Fruit fly (Drosophila melanogaster) whole organism, embryonic: ENCODE data around the gene CG31102.

Experiments
- Abd-B ChIP-seq: fragments of 200-800 bp; sonication (Bioruptor generic); optimal IDR thresholded peaks from 2 replicates; lab custom pipeline; 2018; ENCODE audit warnings: missing biosample characterization, mild to moderate bottlenecking, missing genetic modification characterization, moderate library complexity
- CG6813 ChIP-seq: fragments of 200-800 bp; sonication (Bioruptor generic); optimal IDR thresholded peaks from 2 replicates; lab custom pipeline; 2017; ENCODE audit warnings: missing biosample characterization, missing genetic modification characterization, mild to moderate bottlenecking, moderate library complexity, missing genetic modification reagents
- CG8944 ChIP-seq: fragments of 200-800 bp; sonication (Bioruptor generic); optimal IDR thresholded peaks from 3 replicates; lab custom pipeline; 2016; ENCODE audit warnings: missing biosample characterization, missing genetic modification characterization
- Deaf1 ChIP-seq: fragments of 200-800 bp; optimal IDR thresholded peaks from 3 replicates; lab custom pipeline; 2019; ENCODE audit warnings: missing biosample characterization, mild to moderate bottlenecking, missing genetic modification characterization, moderate library complexity
- HLH54F ChIP-seq: fragments of 200-800 bp; sonication (Bioruptor generic); optimal IDR thresholded peaks from 3 replicates; lab custom pipeline; 2016; ENCODE audit warnings: missing biosample characterization, missing genetic modification characterization
- Ptx1 ChIP-seq: fragments of 200-800 bp; sonication (Bioruptor generic); IDR thresholded peaks from 2 replicates; pipeline ENCODE4 v1.3.6; 2022; ENCODE audit warnings: missing biosample characterization, missing genetic modification characterization
- esg ChIP-seq: fragments of 200-800 bp; sonication (Bioruptor generic); conservative IDR thresholded peaks from 2 replicates; pipeline ENCODE4 v1.3.6; 2022; ENCODE audit warnings: missing biosample characterization, missing genetic modification characterization
- lola ChIP-seq, 3 experiments: fragments of >200 bp in 2 of 3; fragments of 200-800 bp in 1 of 3; sonication (Bioruptor generic) in 1 of 3; optimal IDR thresholded peaks; 2 replicates each; lab custom pipeline; 2017 to 2019; ENCODE audit warnings: missing biosample characterization in 3 of 3, missing genetic modification characterization in 3 of 3, mild to moderate bottlenecking in 1 of 3, moderate library complexity in 1 of 3
- pita ChIP-seq: fragments of 200-800 bp; sonication (Bioruptor generic); optimal IDR thresholded peaks from 2 replicates; lab custom pipeline; 2017; ENCODE audit warnings: missing biosample characterization, mild to moderate bottlenecking, missing genetic modification characterization

dm6 chr3R:25321681-25322080 lies 26.3 kb upstream of the CG31102 start:
- TF ChIP-seq CG6813 (GFP tag; lab: Kevin White, UChicago) (no peak), pita (GFP tag; lab: Kevin White, UChicago) (no peak), CG8944 (GFP tag; lab: Kevin White, UChicago) (no peak), Deaf1 (tag; lab: Kevin White, UChicago) (no peak), Abd-B (GFP tag; lab: Kevin White, UChicago) (no peak), HLH54F (GFP tag; lab: Kevin White, UChicago) (no peak), Ptx1 (GFP tag; lab: Robert Waterston, UW) (no peak), esg (no peak), lola (GFP tag; optimal IDR thresholded peaks at IDR 0.05; lab: Kevin White, UChicago) (no peak)
